Fruit fly (Drosophila melanogaster) whole organism, embryonic: ENCODE measurements around the gene CG10165.
A peak's percentile ranks its signal among the peaks of the same experiment; 100 is the strongest.

ENCODE experiments used
- Antp ChIP-seq: fragments of 200-800 bp; sonication (Bioruptor generic); optimal IDR thresholded peaks from 3 replicates; lab custom pipeline; 2016; ENCODE audit warnings: missing biosample characterization, missing genetic modification characterization
- Bgb ChIP-seq: fragments of 200-800 bp; sonication (Bioruptor generic); IDR thresholded peaks from 2 replicates; pipeline ENCODE4 v1.3.6; 2022; ENCODE audit warnings: missing biosample characterization, missing genetic modification characterization; ENCODE audit not compliant: partially characterized antibody
- BtbVII ChIP-seq: fragments of 200-800 bp; sonication (Bioruptor generic); optimal IDR thresholded peaks from 3 replicates; lab custom pipeline; 2017; ENCODE audit warnings: missing biosample characterization, mild to moderate bottlenecking, missing genetic modification characterization
- C15 ChIP-seq: fragments of 200-800 bp; sonication (Bioruptor generic); IDR thresholded peaks from 3 replicates; pipeline ENCODE4 v1.3.6; 2022; ENCODE audit warnings: missing biosample characterization, missing genetic modification characterization
- CG10274 ChIP-seq: fragments of 200-800 bp; sonication (Bioruptor generic); optimal IDR thresholded peaks from 3 replicates; lab custom pipeline; 2017; ENCODE audit warnings: missing biosample characterization, mild to moderate bottlenecking, missing genetic modification characterization
- CG12659 ChIP-seq: fragments of 200-800 bp; sonication (Bioruptor generic); optimal IDR thresholded peaks from 3 replicates; lab custom pipeline; 2017; ENCODE audit warnings: mild to moderate bottlenecking, missing biosample characterization, missing genetic modification reagents, missing genetic modification characterization
- CG13287 ChIP-seq: fragments of 200-800 bp; sonication (Bioruptor generic); IDR thresholded peaks from 2 replicates; pipeline ENCODE4 v1.3.6; 2022; ENCODE audit warnings: missing biosample characterization, missing genetic modification characterization; ENCODE audit not compliant: partially characterized antibody
- CG1529 ChIP-seq: fragments of 200-800 bp; sonication (Bioruptor generic); optimal IDR thresholded peaks from 3 replicates; lab custom pipeline; 2018; ENCODE audit warnings: missing biosample characterization, missing genetic modification characterization
- CG1602 ChIP-seq: fragments of 200-800 bp; sonication (Bioruptor generic); optimal IDR thresholded peaks from 3 replicates; lab custom pipeline; 2016; ENCODE audit warnings: missing biosample characterization, missing genetic modification characterization
- CG16815 ChIP-seq: fragments of 200-800 bp; sonication (Bioruptor generic); optimal IDR thresholded peaks from 3 replicates; lab custom pipeline; 2017; ENCODE audit warnings: missing biosample characterization, mild to moderate bottlenecking, missing genetic modification characterization
- CG2120 ChIP-seq: fragments of 200-800 bp; sonication (Bioruptor generic); optimal IDR thresholded peaks from 3 replicates; lab custom pipeline; 2016; ENCODE audit warnings: missing biosample characterization, missing genetic modification characterization
- CG30403 ChIP-seq: fragments of 200-800 bp; sonication (Bioruptor generic); optimal IDR thresholded peaks from 3 replicates; lab custom pipeline; 2016; ENCODE audit warnings: missing biosample characterization, missing genetic modification characterization
- CG6654 ChIP-seq: fragments of 200-800 bp; sonication (Bioruptor generic); optimal IDR thresholded peaks from 2 replicates; lab custom pipeline; 2017; ENCODE audit warnings: missing biosample characterization, mild to moderate bottlenecking, missing genetic modification characterization
- Dll ChIP-seq: fragments of 200-800 bp; sonication (Bioruptor generic); IDR thresholded peaks from 4 replicates; pipeline ENCODE4 v1.3.6; 2022; ENCODE audit warnings: missing biosample characterization, missing genetic modification characterization; ENCODE audit not compliant: partially characterized antibody
- Dref ChIP-seq: fragments of 200-800 bp; sonication (Bioruptor generic); IDR thresholded peaks from 2 replicates; pipeline ENCODE4 v1.3.6; 2022; ENCODE audit warnings: missing biosample characterization, missing genetic modification characterization
- Elba2 ChIP-seq: fragments of 200-800 bp; sonication (Bioruptor generic); optimal IDR thresholded peaks from 3 replicates; lab custom pipeline; 2016; ENCODE audit warnings: missing biosample characterization, missing genetic modification characterization
- Gug ChIP-seq: fragments of 200-800 bp; sonication (Bioruptor generic); IDR thresholded peaks from 4 replicates; pipeline ENCODE4 v1.3.6; 2022; ENCODE audit warnings: missing biosample characterization, missing genetic modification characterization
- H2.0 ChIP-seq: fragments of 200-800 bp; sonication (Bioruptor generic); IDR thresholded peaks from 2 replicates; pipeline ENCODE4 v1.3.6; 2022; ENCODE audit warnings: missing biosample characterization, missing genetic modification characterization
- Hand ChIP-seq: fragments of 200-800 bp; sonication (Bioruptor generic); optimal IDR thresholded peaks from 2 replicates; lab custom pipeline; 2017; ENCODE audit warnings: mild to moderate bottlenecking, missing biosample characterization, missing genetic modification reagents, missing genetic modification characterization
- Hr51 ChIP-seq, 2 experiments: fragments of 200-800 bp; sonication (Bioruptor generic); optimal IDR thresholded peaks; 2 replicates in 1 of 2; 3 replicates in 1 of 2; lab custom pipeline; 2016 to 2018; ENCODE audit warnings: missing biosample characterization in 2 of 2, missing genetic modification characterization in 2 of 2, mild to moderate bottlenecking in 1 of 2, moderate library complexity in 1 of 2
- MBD-R2 ChIP-seq: fragments of 200-800 bp; sonication (Bioruptor generic); IDR thresholded peaks from 2 replicates; pipeline ENCODE4 v1.3.6; 2022; ENCODE audit warnings: missing biosample characterization, missing genetic modification characterization
- Med ChIP-seq: fragments of 200-800 bp; sonication (Bioruptor generic); peaks from one replicate; lab custom pipeline; 2016; ENCODE audit warnings: missing biosample characterization, missing genetic modification characterization, mild to moderate bottlenecking, inconsistent platforms, moderate library complexity
- Oli ChIP-seq: fragments of 200-800 bp; sonication (Bioruptor generic); optimal IDR thresholded peaks from 2 replicates; lab custom pipeline; 2018; ENCODE audit warnings: missing biosample characterization, mild to moderate bottlenecking, missing genetic modification characterization, moderate library complexity
- Trl ChIP-seq, 3 experiments: fragments of >200 bp in 2 of 3; fragments of 200-800 bp in 1 of 3; sonication (Bioruptor generic) in 1 of 3; optimal IDR thresholded peaks; 2 replicates in 1 of 3; 3 replicates in 2 of 3; lab custom pipeline; 2016 to 2017; ENCODE audit warnings: missing biosample characterization in 1 of 3, missing genetic modification characterization in 1 of 3
- YL-1 ChIP-seq: fragments of 200-800 bp; sonication (Bioruptor generic); optimal IDR thresholded peaks from 3 replicates; lab custom pipeline; 2017; ENCODE audit warnings: missing biosample characterization, mild to moderate bottlenecking, missing genetic modification characterization
- ab ChIP-seq: fragments of 200-800 bp; sonication (Bioruptor generic); optimal IDR thresholded peaks from 2 replicates; lab custom pipeline; 2016; ENCODE audit warnings: missing biosample characterization, missing genetic modification characterization
- ac ChIP-seq: fragments of 200-800 bp; sonication (Bioruptor generic); optimal IDR thresholded peaks from 3 replicates; lab custom pipeline; 2017; ENCODE audit warnings: missing biosample characterization, mild to moderate bottlenecking, missing genetic modification characterization
- ato ChIP-seq: fragments of 200-800 bp; sonication (Bioruptor generic); IDR thresholded peaks from 2 replicates; pipeline ENCODE4 v1.3.6; 2022; ENCODE audit warnings: missing biosample characterization, missing genetic modification characterization; ENCODE audit not compliant: partially characterized antibody
- bbx ChIP-seq: fragments of 200-800 bp; sonication (Bioruptor generic); IDR thresholded peaks from 2 replicates; pipeline ENCODE4 v1.3.6; 2022; ENCODE audit warnings: missing biosample characterization, missing genetic modification characterization; ENCODE audit not compliant: partially characterized antibody
- chinmo ChIP-seq: fragments of 200-800 bp; sonication (Bioruptor generic); IDR thresholded peaks from 4 replicates; pipeline ENCODE4 v1.3.6; 2022; ENCODE audit warnings: missing biosample characterization, missing genetic modification characterization; ENCODE audit not compliant: partially characterized antibody
- chm ChIP-seq: fragments of 200-800 bp; sonication (Bioruptor generic); IDR thresholded peaks from 2 replicates; pipeline ENCODE4 v1.3.6; 2022; ENCODE audit warnings: missing biosample characterization, missing genetic modification characterization
- crp ChIP-seq, 2 experiments: fragments of 200-800 bp; sonication (Bioruptor generic); optimal IDR thresholded peaks; 2 replicates in 1 of 2; 3 replicates in 1 of 2; lab custom pipeline; 2017; ENCODE audit warnings: missing biosample characterization in 2 of 2, missing genetic modification characterization in 2 of 2, mild to moderate bottlenecking in 1 of 2, moderate library complexity in 1 of 2
- dan ChIP-seq: fragments of 200-800 bp; sonication (Bioruptor generic); IDR thresholded peaks from 2 replicates; pipeline ENCODE4 v1.3.6; 2022; ENCODE audit warnings: missing biosample characterization, missing genetic modification characterization
- dati ChIP-seq: fragments of 200-800 bp; sonication (Bioruptor generic); IDR thresholded peaks from 2 replicates; pipeline ENCODE4 v1.3.6; 2022; ENCODE audit warnings: missing biosample characterization, missing genetic modification characterization
- dpn ChIP-seq, 2 experiments: fragments of 200-800 bp; sonication (Bioruptor generic); optimal IDR thresholded peaks; 3 replicates each; lab custom pipeline; 2016; ENCODE audit warnings: missing biosample characterization in 2 of 2, missing genetic modification characterization in 2 of 2
- dysf ChIP-seq: fragments of 200-800 bp; sonication (Bioruptor generic); IDR thresholded peaks from 3 replicates; pipeline ENCODE4 v1.3.6; 2022; ENCODE audit warnings: missing biosample characterization, missing genetic modification characterization
- nau ChIP-seq: fragments of 200-800 bp; sonication (Bioruptor generic); optimal IDR thresholded peaks from 3 replicates; lab custom pipeline; 2017; ENCODE audit warnings: missing biosample characterization, mild to moderate bottlenecking, missing genetic modification characterization, missing genetic modification reagents
- pb ChIP-seq: fragments of 200-800 bp; sonication (Bioruptor generic); optimal IDR thresholded peaks from 3 replicates; lab custom pipeline; 2016; ENCODE audit warnings: missing biosample characterization, missing genetic modification characterization
- ro ChIP-seq: fragments of 200-800 bp; sonication (Bioruptor generic); IDR thresholded peaks from 2 replicates; pipeline ENCODE4 v1.3.6; 2022; ENCODE audit warnings: missing biosample characterization, missing genetic modification characterization
- run ChIP-seq: fragments of 200-800 bp; sonication (Bioruptor generic); optimal IDR thresholded peaks from 3 replicates; lab custom pipeline; 2018; ENCODE audit warnings: missing biosample characterization, mild to moderate bottlenecking, missing genetic modification characterization
- schlank ChIP-seq: fragments of 200-800 bp; sonication (Bioruptor generic); optimal IDR thresholded peaks from 2 replicates; lab custom pipeline; 2018; ENCODE audit warnings: missing biosample characterization, mild to moderate bottlenecking, missing genetic modification characterization
- sd ChIP-seq: fragments of 200-800 bp; sonication (Bioruptor generic); optimal IDR thresholded peaks from 3 replicates; lab custom pipeline; 2018; ENCODE audit warnings: missing biosample characterization, mild to moderate bottlenecking, missing genetic modification characterization, moderate library complexity
- shn ChIP-seq: fragments of 200-800 bp; sonication (Bioruptor generic); optimal IDR thresholded peaks from 3 replicates; lab custom pipeline; 2016; ENCODE audit warnings: missing biosample characterization, missing genetic modification characterization
- tll ChIP-seq, 2 experiments: fragments of 200-800 bp in 1 of 2; fragments of >200 bp in 1 of 2; sonication (Bioruptor generic) in 1 of 2; optimal IDR thresholded peaks; 2 replicates each; lab custom pipeline; 2017 to 2019; ENCODE audit warnings: missing biosample characterization in 2 of 2, missing genetic modification characterization in 2 of 2, mild to moderate bottlenecking in 1 of 2, moderate library complexity in 1 of 2
- ttk ChIP-seq: fragments of 200-800 bp; sonication (Bioruptor generic); IDR thresholded peaks from 2 replicates; pipeline ENCODE4 v2.1.2; 2022; ENCODE audit warnings: missing biosample characterization, missing genetic modification characterization
- vnd ChIP-seq: fragments of 200-800 bp; sonication (Bioruptor generic); IDR thresholded peaks from 3 replicates; pipeline ENCODE4 v1.3.6; 2022; ENCODE audit warnings: missing biosample characterization, missing genetic modification characterization; ENCODE audit not compliant: partially characterized antibody
- zen ChIP-seq: fragments of 200-800 bp; sonication (Bioruptor generic); optimal IDR thresholded peaks from 3 replicates; lab custom pipeline; 2018; ENCODE audit warnings: missing biosample characterization, mild to moderate bottlenecking, missing genetic modification characterization, moderate library complexity

Gene CG10165

DNA sequence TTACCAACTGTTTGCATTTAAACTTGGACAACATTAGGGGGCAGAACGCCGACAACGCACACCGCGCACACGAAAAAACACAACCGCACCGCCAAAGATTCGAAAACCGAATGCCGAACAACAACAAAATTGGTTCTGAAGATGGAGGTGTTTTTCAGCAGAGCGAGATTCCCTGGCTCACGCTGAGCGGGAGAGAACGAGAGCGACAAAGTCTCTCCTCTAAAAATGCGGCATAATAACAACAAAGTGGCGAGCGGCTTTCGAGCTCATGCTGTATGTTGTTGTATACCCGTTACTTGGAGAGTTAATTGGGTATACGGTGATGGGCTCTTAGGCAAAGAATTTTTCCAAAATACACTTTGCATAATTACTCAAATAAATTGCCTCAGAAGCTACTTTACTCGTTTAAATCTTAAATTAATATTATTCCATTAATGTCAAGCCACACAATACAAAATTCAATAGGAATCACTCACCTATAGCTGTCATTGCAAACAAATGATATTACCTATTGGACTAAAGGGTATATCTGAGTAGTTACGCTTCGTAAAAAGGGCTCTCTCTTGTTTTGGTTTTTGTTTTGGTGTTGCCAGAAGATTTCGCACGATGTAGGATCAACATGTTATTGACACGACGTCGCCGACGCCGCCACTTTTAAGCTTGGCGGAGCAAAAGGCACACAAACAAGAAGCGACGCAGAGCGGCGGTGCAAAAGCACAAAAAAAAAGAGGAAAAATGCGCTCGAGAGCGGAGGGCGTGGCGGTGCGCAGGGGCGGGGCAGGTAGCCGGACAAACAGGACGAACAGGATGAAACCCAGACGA, 42.6 kb upstream of the CG10165 start (continued):
- TF ChIP-seq Oli (tag; lab: Kevin White, UChicago) (peak; percentile 63), Elba2 (peak; percentile 69), CG10274 (GFP tag; lab: Kevin White, UChicago) (peak; percentile 47), Gug (GFP tag; lab: Robert Waterston, UW) (peak; percentile 35; the same call in 1 of the 4 replicates), ab (GFP tag; lab: Kevin White, UChicago) (no peak), Hr51 (GFP tag; optimal IDR thresholded peaks at IDR 0.05; lab: Kevin White, UChicago) (peak; percentile 70 to 73), dati (GFP tag; lab: Robert Waterston, UW) (no peak), CG16815 (GFP tag; lab: Kevin White, UChicago) (peak; percentile 43), Antp (no peak), pb (GFP tag; lab: Kevin White, UChicago) (no peak), run (no peak), H2.0 (GFP tag; lab: Robert Waterston, UW) (peak; percentile 40; the same call in 1 of the 2 replicates), MBD-R2 (GFP tag; lab: Robert Waterston, UW) (peak; percentile 46; the same call in 1 of the 2 replicates), chinmo (GFP tag; lab: Robert Waterston, UW) (0 out of 4 replicates have a peak, but pooled peaks have one; percentile 55), Dref (GFP tag; lab: Robert Waterston, UW) (no peak), CG1602 (GFP tag; lab: Kevin White, UChicago) (peak; percentile 49), bbx (GFP tag; lab: Robert Waterston, UW) (no peak), schlank (tag; lab: Kevin White, UChicago) (peak; percentile 55), C15 (GFP tag; lab: Robert Waterston, UW) (no peak), ttk (GFP tag; lab: Robert Waterston, UW) (0 out of 2 replicates have a peak, but pooled peaks have one; percentile 6), CG13287 (GFP tag; lab: Robert Waterston, UW) (no peak; the same call in 1 of the 2 replicates), ro (GFP tag; lab: Robert Waterston, UW) (no peak), ac (GFP tag; lab: Kevin White, UChicago) (no peak), Med (GFP tag; lab: Kevin White, UChicago) (peak; percentile 73), Dll (GFP tag; lab: Robert Waterston, UW) (no peak), Bgb (GFP tag; lab: Robert Waterston, UW) (no peak), Trl (optimal IDR thresholded peaks at IDR 0.05; lab: Kevin White, UChicago) (peak; percentile 86 to 94), Trl (GFP tag; optimal IDR thresholded peaks at IDR 0.05; lab: Kevin White, UChicago) (peak; percentile 55), dpn (GFP tag; optimal IDR thresholded peaks at IDR 0.05; lab: Kevin White, UChicago) (peak; percentile 56 to 68), tll (GFP tag; optimal IDR thresholded peaks at IDR 0.05; lab: Kevin White, UChicago) (no peak), dysf (peak; percentile 75), ato (GFP tag; lab: Robert Waterston, UW) (no peak), zen (tag; lab: Kevin White, UChicago) (no peak), YL-1 (GFP tag; lab: Kevin White, UChicago) (no peak), dan (GFP tag; lab: Robert Waterston, UW) (no peak), BtbVII (GFP tag; lab: Kevin White, UChicago) (peak; percentile 74), vnd (no peak), nau (GFP tag; lab: Kevin White, UChicago) (no peak), sd (tag; lab: Kevin White, UChicago) (no peak), CG1529 (GFP tag; lab: Kevin White, UChicago) (no peak), chm (GFP tag; lab: Robert Waterston, UW) (peak; percentile 53; the same call in 1 of the 2 replicates), Hand (GFP tag; lab: Kevin White, UChicago) (peak; percentile 54), CG12659 (peak; percentile 66), CG30403 (GFP tag; lab: Kevin White, UChicago) (peak; percentile 69), shn (peak; percentile 26), CG6654 (GFP tag; lab: Kevin White, UChicago) (no peak), CG2120 (GFP tag; lab: Kevin White, UChicago) (peak; percentile 90), crp (GFP tag; optimal IDR thresholded peaks at IDR 0.05; lab: Kevin White, UChicago) (no peak)
